Worm (Caenorhabditis elegans) whole organism, late embryonic: Measurements from ENCODE around the gene Y57G11C.20.

Source experiments
- C08G9.2 ChIP-seq: sonication (generic microtip); optimal IDR thresholded peaks from 2 replicates; lab custom pipeline; 2016; ENCODE audit warnings: mild to moderate bottlenecking, missing genetic modification characterization, moderate library complexity, missing compliant biosample characterization
- K09A11.1 ChIP-seq: sonication (generic microtip); optimal IDR thresholded peaks from 2 replicates; lab custom pipeline; 2017; ENCODE audit warnings: antibody characterized with exemption, mild to moderate bottlenecking, missing genetic modification characterization, missing compliant biosample characterization; ENCODE audit not compliant: insufficient read depth
- Y22D7AL.16 ChIP-seq: sonication (generic microtip); optimal IDR thresholded peaks from 2 replicates; lab custom pipeline; 2016; ENCODE audit warnings: missing genetic modification characterization, missing compliant biosample characterization
- ama-1 ChIP-seq: fragments of 150-350 bp; optimal IDR thresholded peaks from 2 replicates; lab custom pipeline; 2014
- ceh-14 ChIP-seq: sonication (generic microtip); optimal IDR thresholded peaks from 2 replicates; lab custom pipeline; 2016; ENCODE audit warnings: missing genotype, missing genetic modification characterization, missing compliant biosample characterization
- ceh-19 ChIP-seq: fragments of 200-800 bp; sonication (Bioruptor generic); optimal IDR thresholded peaks from 2 replicates; lab custom pipeline; 2018; ENCODE audit warnings: mild to moderate bottlenecking, missing genetic modification characterization, missing compliant biosample characterization
- dve-1 ChIP-seq: sonication (generic microtip); optimal IDR thresholded peaks from 2 replicates; lab custom pipeline; 2017; ENCODE audit warnings: antibody characterized with exemption, mild to moderate bottlenecking, missing genetic modification characterization, missing compliant biosample characterization
- elt-2 ChIP-seq: sonication (generic microtip); optimal IDR thresholded peaks from 2 replicates; lab custom pipeline; 2016; ENCODE audit warnings: missing genetic modification reagents, missing genetic modification characterization, missing compliant biosample characterization
- pha-2 ChIP-seq: sonication (generic microtip); optimal IDR thresholded peaks from 2 replicates; lab custom pipeline; 2017; ENCODE audit warnings: mild to moderate bottlenecking, missing genetic modification characterization, missing compliant biosample characterization
- pha-4 ChIP-seq: fragments of 150-350 bp; optimal IDR thresholded peaks from 2 replicates; lab custom pipeline; 2018; ENCODE audit warnings: missing biosample characterization, missing genetic modification reagents, missing genetic modification characterization
- rnt-1 ChIP-seq: sonication (generic microtip); optimal IDR thresholded peaks from 2 replicates; lab custom pipeline; 2016; ENCODE audit warnings: missing genetic modification characterization, missing compliant biosample characterization
- sox-4 ChIP-seq: sonication (generic microtip); optimal IDR thresholded peaks from 2 replicates; lab custom pipeline; 2017; ENCODE audit warnings: mild to moderate bottlenecking, missing genetic modification characterization, inconsistent platforms, missing compliant biosample characterization

DNA sequence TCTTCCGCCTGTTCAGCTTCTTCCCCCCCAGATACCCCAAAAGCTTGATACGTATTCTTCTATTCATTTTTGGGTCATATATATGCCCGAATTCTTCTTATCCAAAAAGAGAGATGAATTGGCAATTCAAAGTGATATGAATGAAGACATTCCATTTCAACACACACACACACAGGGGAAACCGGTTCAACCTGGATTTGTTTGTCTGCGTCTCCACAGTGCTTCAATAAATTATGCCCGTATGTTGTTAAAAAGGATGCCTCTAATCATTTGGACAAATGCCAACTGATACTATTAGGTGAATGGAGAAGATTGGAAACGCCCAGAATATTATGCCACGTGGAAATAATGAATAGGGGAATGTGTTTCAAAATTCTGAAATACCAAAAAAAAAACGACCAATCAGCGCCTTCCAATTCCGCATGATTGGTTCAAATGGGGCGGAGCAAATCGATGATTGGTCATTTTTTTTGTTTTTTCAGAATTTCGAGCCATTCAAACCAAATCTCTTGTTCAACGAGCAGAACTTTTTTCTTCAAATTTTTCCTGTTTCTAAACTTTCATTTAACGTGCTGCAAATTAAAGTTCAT lies 26.8 kb downstream of the Y57G11C.20 start:
- TF ChIP-seq pha-2 (tag; lab: Kevin White, UChicago) (no peak), ama-1 (lab: Kevin White, UChicago) (no peak), C08G9.2 (no peak), dve-1 (no peak), ceh-19 (no peak), Y22D7AL.16 (tag; lab: Kevin White, UChicago) (no peak), K09A11.1 (no peak), ceh-14 (tag; lab: Kevin White, UChicago) (no peak), pha-4 (tag; lab: Kevin White, UChicago) (no peak), rnt-1 (tag; lab: Kevin White, UChicago) (no peak), sox-4 (tag; lab: Kevin White, UChicago) (no peak), elt-2 (no peak)
